Worm (Caenorhabditis elegans) whole organism, young adult: ENCODE data around the gene F47B7.3.

Source experiments
- B0035.1 ChIP-seq: sonication (generic microtip); optimal IDR thresholded peaks from 2 replicates; lab custom pipeline; 2016; ENCODE audit warnings: missing genetic modification characterization, mild to moderate bottlenecking, missing compliant biosample characterization, missing genotype, missing genetic modification reagents
- B0336.3 ChIP-seq: fragments of 200-800 bp; sonication (Bioruptor generic); IDR thresholded peaks from 2 replicates; pipeline ENCODE4 v1.3.6; 2022; ENCODE audit warnings: missing genetic modification characterization, missing compliant biosample characterization
- D2030.7 ChIP-seq: fragments of 200-800 bp; sonication (Bioruptor generic); IDR thresholded peaks from 2 replicates; pipeline ENCODE4 v1.3.6; 2022; ENCODE audit warnings: missing genetic modification reagents, missing genetic modification characterization, missing compliant biosample characterization
- F22D6.2 ChIP-seq: sonication (generic microtip); optimal IDR thresholded peaks from 2 replicates; lab custom pipeline; 2016; ENCODE audit warnings: mild to moderate bottlenecking, missing genetic modification characterization, missing compliant biosample characterization
- F39B2.1 ChIP-seq: fragments of 200-800 bp; sonication (Bioruptor generic); IDR thresholded peaks from 2 replicates; pipeline ENCODE4 v1.3.6; 2022; ENCODE audit warnings: missing genetic modification reagents, missing genetic modification characterization, missing compliant biosample characterization
- F49E8.2 ChIP-seq: sonication (generic microtip); optimal IDR thresholded peaks from 3 replicates; lab custom pipeline; 2017; ENCODE audit warnings: missing genetic modification characterization, mild to moderate bottlenecking, missing compliant biosample characterization, antibody characterized with exemption, moderate library complexity; ENCODE audit not compliant: insufficient read depth
- F57C9.4 ChIP-seq: sonication (generic microtip); optimal IDR thresholded peaks from 2 replicates; lab custom pipeline; 2017; ENCODE audit warnings: mild to moderate bottlenecking, missing genetic modification characterization, missing compliant biosample characterization
- K11D2.4 ChIP-seq: fragments of 200-800 bp; sonication (Bioruptor generic); IDR thresholded peaks from 2 replicates; pipeline ENCODE4 v1.3.6; 2022; ENCODE audit warnings: missing genetic modification reagents, missing genetic modification characterization, missing compliant biosample characterization
- K12H6.12 ChIP-seq: fragments of 200-800 bp; sonication (Bioruptor generic); optimal IDR thresholded peaks from 2 replicates; lab custom pipeline; 2018; ENCODE audit warnings: mild to moderate bottlenecking, missing genetic modification characterization, missing compliant biosample characterization
- T07F8.4 ChIP-seq: sonication (generic microtip); optimal IDR thresholded peaks from 2 replicates; lab custom pipeline; 2016; ENCODE audit warnings: mild to moderate bottlenecking, missing genetic modification characterization, moderate library complexity, missing compliant biosample characterization
- Y53G8AR.9 ChIP-seq: fragments of 200-800 bp; sonication (Bioruptor generic); conservative IDR thresholded peaks from 2 replicates; pipeline ENCODE4 v1.3.6; 2022; ENCODE audit warnings: missing genetic modification reagents, missing genetic modification characterization, missing compliant biosample characterization
- Y95B8A.8 ChIP-seq: fragments of 200-800 bp; sonication (Bioruptor generic); IDR thresholded peaks from 2 replicates; pipeline ENCODE4 v1.3.6; 2022; ENCODE audit warnings: missing genetic modification reagents, missing genetic modification characterization, missing compliant biosample characterization
- ama-1 ChIP-seq, 3 experiments: fragments of 150-350 bp in 1 of 3; sonication (generic microtip) in 2 of 3; optimal IDR thresholded peaks; 2 replicates each; lab custom pipeline; 2014 to 2018; ENCODE audit warnings: missing biosample characterization in 2 of 3, missing genetic modification characterization in 2 of 3, missing genetic modification reagents in 2 of 3
- attf-3 ChIP-seq: fragments of 200-800 bp; sonication (Bioruptor generic); conservative IDR thresholded peaks from 2 replicates; pipeline ENCODE4 v1.3.6; 2022; ENCODE audit warnings: missing genetic modification reagents, missing genetic modification characterization, missing compliant biosample characterization
- attf-5 ChIP-seq: fragments of 200-800 bp; sonication (Bioruptor generic); optimal IDR thresholded peaks from 2 replicates; lab custom pipeline; 2018; ENCODE audit warnings: mild to moderate bottlenecking, missing genetic modification characterization, missing compliant biosample characterization
- cebp-1 ChIP-seq, 2 experiments: fragments of 200-800 bp in 1 of 2; sonication (Bioruptor generic) in 1 of 2; sonication (generic microtip) in 1 of 2; IDR thresholded peaks in 1 of 2; optimal IDR thresholded peaks in 1 of 2; 2 replicates each; pipeline versions ENCODE4 v1.3.6 to Lab custom; 2017 to 2022; ENCODE audit warnings: missing compliant biosample characterization in 2 of 2, missing genetic modification characterization in 2 of 2, mild to moderate bottlenecking in 1 of 2, missing genetic modification reagents in 1 of 2, moderate library complexity in 1 of 2
- cebp-2 ChIP-seq: fragments of 200-800 bp; sonication (Bioruptor generic); IDR thresholded peaks from 2 replicates; pipeline ENCODE4 v1.3.6; 2022; ENCODE audit warnings: missing genetic modification characterization, missing compliant biosample characterization
- ceh-100 ChIP-seq: fragments of 200-800 bp; sonication (Bioruptor generic); IDR thresholded peaks from 2 replicates; pipeline ENCODE4 v1.3.6; 2022; ENCODE audit warnings: missing genetic modification reagents, missing genetic modification characterization, missing compliant biosample characterization
- ceh-27 ChIP-seq: fragments of 200-800 bp; sonication (Bioruptor generic); optimal IDR thresholded peaks from 2 replicates; lab custom pipeline; 2018; ENCODE audit warnings: mild to moderate bottlenecking, missing genetic modification characterization, moderate library complexity, missing compliant biosample characterization
- ceh-79 ChIP-seq: sonication (generic microtip); optimal IDR thresholded peaks from 2 replicates; lab custom pipeline; 2017; ENCODE audit warnings: mild to moderate bottlenecking, missing genetic modification characterization, missing compliant biosample characterization
- die-1 ChIP-seq: sonication (generic microtip); optimal IDR thresholded peaks from 2 replicates; lab custom pipeline; 2016; ENCODE audit warnings: missing genotype, mild to moderate bottlenecking, missing genetic modification characterization, missing compliant biosample characterization
- dpff-1 ChIP-seq: sonication (generic microtip); optimal IDR thresholded peaks from 2 replicates; lab custom pipeline; 2017; ENCODE audit warnings: mild to moderate bottlenecking, missing genetic modification characterization, missing compliant biosample characterization
- efl-1 ChIP-seq: fragments of 150-350 bp; optimal IDR thresholded peaks from 2 replicates; lab custom pipeline; 2014; ENCODE audit warnings: missing biosample characterization, missing genetic modification reagents, missing genetic modification characterization
- him-1 ChIP-seq: sonication (generic microtip); optimal IDR thresholded peaks from 2 replicates; lab custom pipeline; 2016; ENCODE audit warnings: missing genotype, missing genetic modification reagents, missing genetic modification characterization, missing compliant biosample characterization
- hlh-12 ChIP-seq: sonication (generic microtip); optimal IDR thresholded peaks from 2 replicates; lab custom pipeline; 2016; ENCODE audit warnings: missing genetic modification characterization, missing compliant biosample characterization
- hlh-26 ChIP-seq: fragments of 200-800 bp; sonication (Bioruptor generic); conservative IDR thresholded peaks from 2 replicates; pipeline ENCODE4 v1.3.6; 2022; ENCODE audit warnings: missing genetic modification reagents, missing genetic modification characterization, missing compliant biosample characterization
- hmg-20 ChIP-seq: fragments of 200-800 bp; sonication (Bioruptor generic); IDR thresholded peaks from 2 replicates; pipeline ENCODE4 v1.3.6; 2022; ENCODE audit warnings: missing genetic modification reagents, missing genetic modification characterization, missing compliant biosample characterization
- hrde-1 ChIP-seq: sonication (generic microtip); optimal IDR thresholded peaks from 2 replicates; lab custom pipeline; 2016; ENCODE audit warnings: missing genetic modification characterization, mild to moderate bottlenecking, missing compliant biosample characterization, moderate library complexity, missing genotype, missing genetic modification reagents, borderline replicate concordance
- let-526 ChIP-seq: fragments of 200-800 bp; sonication (Bioruptor generic); IDR thresholded peaks from 2 replicates; pipeline ENCODE4 v1.3.6; 2022; ENCODE audit warnings: missing genetic modification reagents, missing genetic modification characterization, missing compliant biosample characterization
- lin-40 ChIP-seq: sonication (generic microtip); optimal IDR thresholded peaks from 2 replicates; lab custom pipeline; 2016; ENCODE audit warnings: missing genetic modification characterization, mild to moderate bottlenecking, missing compliant biosample characterization, missing genotype, missing genetic modification reagents
- lin-54 ChIP-seq: fragments of 200-800 bp; sonication (Bioruptor generic); optimal IDR thresholded peaks from 2 replicates; lab custom pipeline; 2018; ENCODE audit warnings: mild to moderate bottlenecking, missing genetic modification characterization, missing compliant biosample characterization
- lsy-27 ChIP-seq: sonication (generic microtip); optimal IDR thresholded peaks from 2 replicates; lab custom pipeline; 2017; ENCODE audit warnings: missing genetic modification characterization, mild to moderate bottlenecking, missing compliant biosample characterization, antibody characterized with exemption, missing genotype, borderline replicate concordance; ENCODE audit not compliant: insufficient read depth
- madf-3 ChIP-seq: fragments of 200-800 bp; sonication (Bioruptor generic); IDR thresholded peaks from 2 replicates; pipeline ENCODE4 v1.3.6; 2022; ENCODE audit warnings: missing genetic modification reagents, missing genetic modification characterization, missing compliant biosample characterization
- mcd-1 ChIP-seq: fragments of 200-800 bp; sonication (Bioruptor generic); IDR thresholded peaks from 2 replicates; pipeline ENCODE4 v1.3.6; 2022; ENCODE audit warnings: missing genetic modification reagents, missing genetic modification characterization, missing compliant biosample characterization
- nhr-27 ChIP-seq: fragments of 200-800 bp; sonication (Bioruptor generic); optimal IDR thresholded peaks from 2 replicates; lab custom pipeline; 2018; ENCODE audit warnings: mild to moderate bottlenecking, missing genetic modification characterization, moderate library complexity, missing compliant biosample characterization
- nhr-90 ChIP-seq: sonication (generic microtip); optimal IDR thresholded peaks from 2 replicates; lab custom pipeline; 2016; ENCODE audit warnings: missing genotype, mild to moderate bottlenecking, missing genetic modification characterization, missing compliant biosample characterization
- rec-8 ChIP-seq, 2 experiments: sonication (generic microtip); optimal IDR thresholded peaks; 2 replicates each; lab custom pipeline; 2016; ENCODE audit warnings: mild to moderate bottlenecking in 2 of 2, missing genetic modification characterization in 2 of 2, missing genetic modification reagents in 2 of 2, missing genotype in 2 of 2, missing biosample characterization in 1 of 2, missing compliant biosample characterization in 1 of 2, moderate library complexity in 1 of 2
- snpc-1.3 ChIP-seq: sonication (generic microtip); optimal IDR thresholded peaks from 2 replicates; lab custom pipeline; 2017; ENCODE audit warnings: missing genetic modification characterization, mild to moderate bottlenecking, missing compliant biosample characterization, antibody characterized with exemption, moderate library complexity, missing genotype, missing genetic modification reagents; ENCODE audit not compliant: insufficient read depth
- snpc-4 ChIP-seq, 5 experiments: fragments of 150-350 bp in 1 of 5; sonication (generic microtip) in 4 of 5; optimal IDR thresholded peaks; 2 replicates each; lab custom pipeline; 2014 to 2018; ENCODE audit warnings: missing genetic modification characterization in 5 of 5, missing biosample characterization in 3 of 5, antibody characterized with exemption in 2 of 5, mild to moderate bottlenecking in 2 of 5, missing compliant biosample characterization in 2 of 5, missing genotype in 2 of 5, moderate library complexity in 2 of 5, missing genetic modification reagents in 1 of 5
- somi-1 ChIP-seq: fragments of 200-800 bp; sonication (Bioruptor generic); optimal IDR thresholded peaks from 2 replicates; lab custom pipeline; 2018; ENCODE audit warnings: mild to moderate bottlenecking, missing genetic modification characterization, missing compliant biosample characterization
- unc-62 ChIP-seq: fragments of 150-350 bp; optimal IDR thresholded peaks from 2 replicates; lab custom pipeline; 2014; ENCODE audit warnings: missing biosample characterization, missing genetic modification reagents, missing genetic modification characterization
- zfh-2 ChIP-seq: fragments of 200-800 bp; sonication (Bioruptor generic); conservative IDR thresholded peaks from 2 replicates; pipeline ENCODE4 v1.3.6; 2022; ENCODE audit warnings: missing genetic modification reagents, missing genetic modification characterization, missing compliant biosample characterization
- ztf-18 ChIP-seq: sonication (generic microtip); optimal IDR thresholded peaks from 2 replicates; lab custom pipeline; 2016; ENCODE audit warnings: missing genotype, mild to moderate bottlenecking, missing genetic modification characterization, missing compliant biosample characterization
- ztf-3 ChIP-seq: fragments of 200-800 bp; sonication (Bioruptor generic); optimal IDR thresholded peaks from 2 replicates; lab custom pipeline; 2018; ENCODE audit warnings: mild to moderate bottlenecking, missing genetic modification characterization, missing compliant biosample characterization

The F47B7.3 gene

DNA sequence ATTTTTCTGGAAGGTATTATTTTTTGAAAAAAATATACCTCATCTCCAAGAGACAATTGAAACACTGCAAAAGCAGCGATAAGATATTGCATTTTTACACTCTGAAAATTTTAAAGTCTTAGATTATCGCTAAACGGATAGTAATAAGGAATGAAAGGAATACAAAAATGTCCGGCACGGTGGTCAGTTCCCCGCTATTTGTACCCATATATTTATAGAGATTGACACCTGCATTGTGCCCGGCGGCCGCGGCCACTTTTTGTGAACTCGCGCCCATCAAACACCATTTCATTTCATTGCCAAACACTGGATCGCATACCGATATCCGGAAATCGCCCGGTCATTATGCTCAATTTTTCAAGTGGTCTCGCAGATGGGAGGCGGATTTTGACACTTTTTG lies 28.5 kb upstream of the F47B7.3 start, which contains the start of gene idpp-5:
Gene idpp-5 (minus strand): TSS at position 101 of the 400 bp plus-strand sequence.
- TF ChIP-seq Y53G8AR.9 (GFP tag; lab: Robert Waterston, UW) (no peak), cebp-2 (no peak), attf-5 (GFP tag; lab: Kevin White, UChicago) (no peak), somi-1 (GFP tag; lab: Kevin White, UChicago) (no peak), ceh-100 (no peak), ztf-18 (tag; lab: Kevin White, UChicago) (no peak), ztf-3 (GFP tag; lab: Kevin White, UChicago) (no peak), zfh-2 (GFP tag; lab: Robert Waterston, UW) (no peak), hmg-20 (GFP tag; lab: Robert Waterston, UW) (no peak), mcd-1 (GFP tag; lab: Robert Waterston, UW) (no peak), unc-62 (no peak), F39B2.1 (GFP tag; lab: Robert Waterston, UW) (no peak), him-1 (no peak), rec-8 (tag; optimal IDR thresholded peaks at IDR 0.05; lab: Kevin White, UChicago) (no peak), madf-3 (GFP tag; lab: Robert Waterston, UW) (no peak), nhr-90 (tag; lab: Kevin White, UChicago) (no peak), let-526 (no peak)

DNA sequence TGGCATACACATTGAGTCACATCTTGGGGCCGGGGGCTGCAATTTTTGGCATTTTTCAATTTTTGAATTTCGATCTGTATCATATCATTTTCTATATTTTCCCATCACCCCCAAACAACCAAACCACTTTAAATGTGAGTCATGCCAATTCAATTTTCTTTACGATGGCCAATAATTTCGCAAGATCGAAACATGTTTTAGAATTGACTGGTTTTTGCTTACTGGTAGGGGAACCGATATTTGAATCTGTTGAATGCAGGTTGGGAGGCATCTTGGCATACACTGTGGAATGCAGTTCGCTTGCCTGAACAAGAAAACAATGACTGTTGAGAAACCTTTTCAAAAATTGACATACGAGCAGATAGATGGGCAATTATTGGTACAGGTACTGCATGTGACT lies 26.9 kb upstream of the F47B7.3 start:
- no peak for TF ChIP-seq hlh-26 (GFP tag; lab: Robert Waterston, UW)
- TF ChIP-seq D2030.7 (GFP tag; lab: Robert Waterston, UW), result no peak
- TF ChIP-seq F57C9.4 (tag; lab: Kevin White, UChicago), result no peak
- TF ChIP-seq Y95B8A.8 (GFP tag; lab: Robert Waterston, UW), result no peak
- TF ChIP-seq B0035.1 (tag; lab: Kevin White, UChicago), result no peak
- no peak for TF ChIP-seq lsy-27 (tag; lab: Kevin White, UChicago)
- no peak for TF ChIP-seq hlh-12 (tag; lab: Kevin White, UChicago)
- TF ChIP-seq T07F8.4 (tag; lab: Kevin White, UChicago), result no peak
- no peak for TF ChIP-seq nhr-90 (tag; lab: Kevin White, UChicago)
- no peak for TF ChIP-seq cebp-2
- no peak for TF ChIP-seq F22D6.2 (tag; lab: Kevin White, UChicago)
- no peak for TF ChIP-seq hmg-20 (GFP tag; lab: Robert Waterston, UW)
- no peak for TF ChIP-seq snpc-1.3 (tag; lab: Kevin White, UChicago)
- TF ChIP-seq F49E8.2 (tag; lab: Kevin White, UChicago), result no peak
- no peak for TF ChIP-seq efl-1
- TF ChIP-seq lin-54 (GFP tag; lab: Kevin White, UChicago), result no peak
- no peak for TF ChIP-seq attf-3 (GFP tag; lab: Robert Waterston, UW)
- TF ChIP-seq ceh-79 (tag; lab: Kevin White, UChicago), result no peak
- no peak for TF ChIP-seq dpff-1
- no peak for TF ChIP-seq hrde-1 (tag; lab: Kevin White, UChicago)
- TF ChIP-seq, all 124 proteins: peak for 0

DNA sequence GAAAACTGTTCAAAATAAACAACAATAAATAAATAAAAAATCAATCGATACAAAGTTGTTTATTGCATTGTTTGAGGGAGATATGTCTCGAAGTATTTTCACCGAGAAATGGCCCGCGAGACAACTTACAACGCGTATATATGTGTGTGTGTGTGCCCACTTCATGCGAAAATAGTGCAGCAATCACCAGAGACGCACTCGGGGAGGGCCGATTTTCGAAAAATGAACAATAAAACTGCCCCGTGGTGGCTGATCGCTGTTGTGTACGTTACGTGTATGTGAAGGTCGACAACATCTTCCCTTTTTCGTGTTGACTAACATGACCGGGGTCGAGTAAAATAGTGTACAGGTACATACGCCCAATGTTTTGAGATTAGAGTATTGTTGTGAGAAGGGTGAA lies 24.3 kb upstream of the F47B7.3 start:
- TF ChIP-seq ama-1 (optimal IDR thresholded peaks at IDR 0.05; lab: Kevin White, UChicago) (peak; percentile 16), ama-1 (GFP tag; optimal IDR thresholded peaks at IDR 0.05; lab: Kevin White, UChicago) (no peak), lsy-27 (tag; lab: Kevin White, UChicago) (no peak), cebp-1 (GFP tag; IDR thresholded peaks at IDR 0.05; lab: Robert Waterston, UW) (no peak), cebp-1 (tag; optimal IDR thresholded peaks at IDR 0.05; lab: Kevin White, UChicago) (peak; percentile 38), die-1 (peak; percentile 0), snpc-4 (GFP tag; optimal IDR thresholded peaks at IDR 0.05; lab: Kevin White, UChicago) (no peak), snpc-4 (tag; optimal IDR thresholded peaks at IDR 0.05; lab: Kevin White, UChicago) (peak in 1 of 4 experiments; percentile 1), B0336.3 (GFP tag; lab: Robert Waterston, UW) (no peak), lin-40 (peak; percentile 71), nhr-27 (tag; lab: Kevin White, UChicago) (no peak), ceh-27 (GFP tag; lab: Kevin White, UChicago) (peak; percentile 44), K11D2.4 (GFP tag; lab: Robert Waterston, UW) (0 out of 2 replicates have a peak, but pooled peaks have one; percentile 36), K12H6.12 (peak; percentile 26)
